Worm (Caenorhabditis elegans) whole organism, young adult: ENCODE data around the gene C54C6.5.

Source experiments
- F57C9.4 ChIP-seq: sonication (generic microtip); optimal IDR thresholded peaks from 2 replicates; lab custom pipeline; 2017; ENCODE audit warnings: mild to moderate bottlenecking, missing genetic modification characterization, missing compliant biosample characterization
- efl-1 ChIP-seq: fragments of 150-350 bp; optimal IDR thresholded peaks from 2 replicates; lab custom pipeline; 2014; ENCODE audit warnings: missing biosample characterization, missing genetic modification reagents, missing genetic modification characterization
- him-1 ChIP-seq: sonication (generic microtip); optimal IDR thresholded peaks from 2 replicates; lab custom pipeline; 2016; ENCODE audit warnings: missing genotype, missing genetic modification reagents, missing genetic modification characterization, missing compliant biosample characterization
- lin-40 ChIP-seq: sonication (generic microtip); optimal IDR thresholded peaks from 2 replicates; lab custom pipeline; 2016; ENCODE audit warnings: missing genetic modification characterization, mild to moderate bottlenecking, missing compliant biosample characterization, missing genotype, missing genetic modification reagents
- lir-1 ChIP-seq: fragments of 200-800 bp; sonication (Bioruptor generic); conservative IDR thresholded peaks from 2 replicates; pipeline ENCODE4 v1.3.6; 2022; ENCODE audit warnings: missing genetic modification reagents, missing genetic modification characterization, missing compliant biosample characterization
- madf-3 ChIP-seq: fragments of 200-800 bp; sonication (Bioruptor generic); IDR thresholded peaks from 2 replicates; pipeline ENCODE4 v1.3.6; 2022; ENCODE audit warnings: missing genetic modification reagents, missing genetic modification characterization, missing compliant biosample characterization
- nfya-1 ChIP-seq: sonication (generic microtip); optimal IDR thresholded peaks from 2 replicates; lab custom pipeline; 2017; ENCODE audit warnings: antibody characterized with exemption, missing compliant biosample characterization, missing genetic modification characterization, borderline replicate concordance; ENCODE audit not compliant: insufficient read depth
- snpc-1.3 ChIP-seq: sonication (generic microtip); optimal IDR thresholded peaks from 2 replicates; lab custom pipeline; 2017; ENCODE audit warnings: missing genetic modification characterization, mild to moderate bottlenecking, missing compliant biosample characterization, antibody characterized with exemption, moderate library complexity, missing genotype, missing genetic modification reagents; ENCODE audit not compliant: insufficient read depth
- snpc-4 ChIP-seq, 5 experiments: fragments of 150-350 bp in 1 of 5; sonication (generic microtip) in 4 of 5; optimal IDR thresholded peaks; 2 replicates each; lab custom pipeline; 2014 to 2018; ENCODE audit warnings: missing genetic modification characterization in 5 of 5, missing biosample characterization in 3 of 5, antibody characterized with exemption in 2 of 5, mild to moderate bottlenecking in 2 of 5, missing compliant biosample characterization in 2 of 5, missing genotype in 2 of 5, moderate library complexity in 2 of 5, missing genetic modification reagents in 1 of 5
- ztf-22 ChIP-seq: fragments of 200-800 bp; sonication (Bioruptor generic); optimal IDR thresholded peaks from 2 replicates; lab custom pipeline; 2018; ENCODE audit warnings: mild to moderate bottlenecking, missing genetic modification characterization, moderate library complexity, missing compliant biosample characterization
- ztf-25 ChIP-seq: fragments of 200-800 bp; sonication (Bioruptor generic); IDR thresholded peaks from 2 replicates; pipeline ENCODE4 v1.3.6; 2022; ENCODE audit warnings: missing genetic modification reagents, missing genetic modification characterization, missing compliant biosample characterization

DNA sequence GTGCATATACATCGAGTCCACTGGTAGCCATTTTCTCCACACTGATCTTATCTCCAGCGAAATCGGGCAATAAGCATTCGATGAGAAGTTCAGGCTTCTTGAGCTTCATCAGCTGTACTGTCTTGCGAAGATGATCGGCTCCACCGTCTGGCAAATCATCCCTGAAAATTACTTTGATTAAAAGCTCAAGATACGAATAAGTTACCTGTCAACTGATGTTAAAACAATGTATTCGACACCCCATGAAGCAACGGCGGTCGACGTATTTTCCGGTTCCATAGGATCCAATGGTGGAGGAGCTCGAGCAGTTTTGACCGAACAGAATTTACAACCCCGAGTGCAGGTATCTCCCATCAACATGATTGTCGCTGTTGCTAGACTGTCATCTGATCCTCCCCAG lies 45.4 kb downstream of the C54C6.5 start:
- TF ChIP-seq efl-1 (GFP tag; lab: Kevin White, UChicago) (no peak), ztf-22 (GFP tag; lab: Kevin White, UChicago) (no peak), lin-40 (tag; lab: Kevin White, UChicago) (no peak), F57C9.4 (tag; lab: Kevin White, UChicago) (no peak), madf-3 (GFP tag; lab: Robert Waterston, UW) (no peak), snpc-4 (GFP tag; optimal IDR thresholded peaks at IDR 0.05; lab: Kevin White, UChicago) (no peak), snpc-4 (tag; optimal IDR thresholded peaks at IDR 0.05; lab: Kevin White, UChicago) (no peak), him-1 (tag; lab: Kevin White, UChicago) (no peak), nfya-1 (tag; lab: Kevin White, UChicago) (no peak), ztf-25 (GFP tag; lab: Robert Waterston, UW) (no peak), lir-1 (GFP tag; lab: Robert Waterston, UW) (no peak), snpc-1.3 (tag; lab: Kevin White, UChicago) (no peak)
